Worm (Caenorhabditis elegans) whole organism, L2 larva: ENCODE data around the gene T26H8.5.

ENCODE experiments used
- ceh-82 ChIP-seq: fragments of 150-350 bp; optimal IDR thresholded peaks from 2 replicates; lab custom pipeline; 2014; ENCODE audit warnings: missing biosample characterization, missing genetic modification characterization
- dmd-4 ChIP-seq: sonication (generic microtip); optimal IDR thresholded peaks from 2 replicates; lab custom pipeline; 2017; ENCODE audit warnings: missing biosample characterization, missing genetic modification characterization
- elt-3 ChIP-seq: sonication (generic microtip); optimal IDR thresholded peaks from 2 replicates; lab custom pipeline; 2017; ENCODE audit warnings: missing biosample characterization, missing genetic modification characterization
- fos-1 ChIP-seq: fragments of 150-350 bp; optimal IDR thresholded peaks from 2 replicates; lab custom pipeline; 2014; ENCODE audit warnings: missing biosample characterization, missing genetic modification characterization
- nhr-12 ChIP-seq: fragments of 150-350 bp; optimal IDR thresholded peaks from 2 replicates; lab custom pipeline; 2014; ENCODE audit warnings: missing biosample characterization, missing genetic modification characterization
- unc-62 ChIP-seq: fragments of 150-350 bp; optimal IDR thresholded peaks from 2 replicates; lab custom pipeline; 2014; ENCODE audit warnings: missing biosample characterization, missing genetic modification reagents, missing genetic modification characterization
- ztf-11 ChIP-seq: sonication (generic microtip); optimal IDR thresholded peaks from 2 replicates; lab custom pipeline; 2017; ENCODE audit warnings: missing biosample characterization, missing genetic modification characterization

DNA sequence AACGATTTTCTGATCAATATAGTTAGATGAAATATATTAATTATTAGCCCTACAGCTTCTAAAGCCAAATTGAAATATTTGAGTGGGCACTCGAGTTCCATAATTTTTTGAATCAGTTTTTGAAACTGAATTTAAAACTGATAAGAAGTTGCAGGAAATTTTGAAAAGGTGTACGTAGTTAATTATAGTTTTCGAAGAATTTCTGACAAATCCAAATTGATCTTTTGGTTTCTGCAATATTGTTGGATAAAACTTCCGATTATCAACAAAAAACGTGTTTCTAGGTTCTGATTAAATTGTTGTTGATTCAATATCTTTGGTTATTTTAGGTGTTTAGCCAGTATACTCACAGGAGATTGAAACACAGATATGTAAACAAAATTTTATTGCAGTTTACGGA lies 1.3 kb upstream of the T26H8.5 start, which contains the start of gene T26H8.4:
- TF ChIP-seq nhr-12 (no peak), elt-3 (tag; lab: Kevin White, UChicago) (no peak), ceh-82 (tag; lab: Kevin White, UChicago) (no peak), dmd-4 (tag; lab: Kevin White, UChicago) (no peak), fos-1 (no peak), ztf-11 (tag; lab: Kevin White, UChicago) (no peak), unc-62 (no peak)
